Worm (Caenorhabditis elegans): Measurements from ENCODE around the gene cnep-1.
A peak's percentile ranks its signal among the peaks of the same experiment; 100 is the strongest.

cnep-1 gene

DNA sequence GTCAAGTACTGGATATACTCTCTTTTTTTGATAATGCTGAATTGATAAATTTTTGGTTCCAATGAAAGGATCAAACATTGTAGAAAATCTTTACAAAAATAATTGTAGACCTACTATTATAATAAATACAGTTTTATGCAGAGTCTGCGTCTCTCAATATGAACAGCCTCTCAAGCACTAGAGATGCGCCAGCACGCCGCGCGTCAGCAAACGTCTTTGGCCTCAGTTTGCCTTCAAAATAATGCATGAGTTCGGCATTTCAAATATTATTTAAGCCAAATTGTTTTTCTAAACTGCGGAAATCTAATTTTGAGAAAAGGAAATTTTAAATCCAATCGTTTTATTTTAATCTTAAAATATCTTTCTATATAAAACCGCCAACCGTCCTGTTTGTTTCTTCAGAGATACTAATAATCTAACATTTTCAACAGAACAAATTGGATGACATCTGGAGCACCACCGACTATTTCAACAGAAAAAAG, 8.4 kb upstream of the cnep-1 start, which contains the start of gene cul-4:
Gene cul-4 (plus strand): TSS at position 432 of the 482 bp plus-strand sequence.
- TF ChIP-seq ceh-82 (tag; optimal IDR thresholded peaks at IDR 0.05), result no peak
- TF ChIP-seq nhr-12 (tag; optimal IDR thresholded peaks at IDR 0.05), result no peak
- peak; percentile 71 for TF ChIP-seq sma-3 (GFP tag; optimal IDR thresholded peaks at IDR 0.05)
- no peak for TF ChIP-seq nhr-77 (tag; optimal IDR thresholded peaks at IDR 0.05)
- no peak for TF ChIP-seq lin-39 (tag; optimal IDR thresholded peaks at IDR 0.05)
- TF ChIP-seq nhr-129 (tag; optimal IDR thresholded peaks at IDR 0.05), result peak; percentile 31
- TF ChIP-seq peb-1 (tag; optimal IDR thresholded peaks at IDR 0.05), result no peak
- TF ChIP-seq lin-13 (GFP tag; optimal IDR thresholded peaks at IDR 0.05), result no peak
- TF ChIP-seq nhr-25 (tag; optimal IDR thresholded peaks at IDR 0.05), result no peak
- TF ChIP-seq egl-27 (tag; optimal IDR thresholded peaks at IDR 0.05), result no peak
- TF ChIP-seq unc-55 (GFP tag; optimal IDR thresholded peaks at IDR 0.05), result no peak
- no peak for TF ChIP-seq crh-2 (tag; optimal IDR thresholded peaks at IDR 0.05)
- TF ChIP-seq ztf-4 (tag; optimal IDR thresholded peaks at IDR 0.05), result no peak
- peak; percentile 26 for TF ChIP-seq R02D3.7 (tag; optimal IDR thresholded peaks at IDR 0.05)
- no peak for TF ChIP-seq zag-1 (tag; optimal IDR thresholded peaks at IDR 0.05)
- TF ChIP-seq Y55F3AM.14 (GFP tag; optimal IDR thresholded peaks at IDR 0.05), result no peak
- TF ChIP-seq blmp-1 (tag; optimal IDR thresholded peaks at IDR 0.05; ENCODE audit: insufficient read depth), result peak; percentile 27
- TF ChIP-seq nhr-10 (tag; optimal IDR thresholded peaks at IDR 0.05), result no peak
- TF ChIP-seq nhr-11 (tag; optimal IDR thresholded peaks at IDR 0.05), result no peak
- peak in 1 of 2 experiments; percentile 74 for TF ChIP-seq lsy-2 (tag; optimal IDR thresholded peaks at IDR 0.05)
- no peak for TF ChIP-seq nhr-23 (tag; optimal IDR thresholded peaks at IDR 0.05)
- no peak for TF ChIP-seq fos-1 (tag; optimal IDR thresholded peaks at IDR 0.05)
- no peak for TF ChIP-seq alr-1 (tag; optimal IDR thresholded peaks at IDR 0.05)
- TF ChIP-seq elt-1 (tag; optimal IDR thresholded peaks at IDR 0.05), result no peak
- peak; percentile 79 for TF ChIP-seq gmeb-1 (tag; optimal IDR thresholded peaks at IDR 0.05)
- no peak for TF ChIP-seq aly-2 (tag; optimal IDR thresholded peaks at IDR 0.05)
- TF ChIP-seq unc-62 (GFP tag; optimal IDR thresholded peaks at IDR 0.05), result no peak
- TF ChIP-seq ceh-16 (tag; optimal IDR thresholded peaks at IDR 0.05), result no peak
- TF ChIP-seq nhr-237 (tag; optimal IDR thresholded peaks at IDR 0.05), result no peak
- TF ChIP-seq sma-9 (GFP tag; optimal IDR thresholded peaks at IDR 0.05), result peak; percentile 91
- no peak for TF ChIP-seq sma-9 (tag; optimal IDR thresholded peaks at IDR 0.05)
- no peak for TF ChIP-seq unc-39 (tag; optimal IDR thresholded peaks at IDR 0.05)
- no peak for TF ChIP-seq lin-11 (tag; optimal IDR thresholded peaks at IDR 0.05)
- peak; percentile 81 for TF ChIP-seq C34F6.9 (tag; optimal IDR thresholded peaks at IDR 0.05)
- no peak for TF ChIP-seq mbf-1 (tag; optimal IDR thresholded peaks at IDR 0.05)
- no peak for TF ChIP-seq mdl-1 (tag; optimal IDR thresholded peaks at IDR 0.05)
- TF ChIP-seq ama-1 (optimal IDR thresholded peaks at IDR 0.05), result no peak
- TF ChIP-seq nhr-21 (tag; optimal IDR thresholded peaks at IDR 0.05), result peak; percentile 41
- no peak for TF ChIP-seq elt-3 (tag; optimal IDR thresholded peaks at IDR 0.05)
- peak; percentile 30 for TF ChIP-seq mab-5 (tag; optimal IDR thresholded peaks at IDR 0.05)
- no peak for TF ChIP-seq ztf-11 (tag; optimal IDR thresholded peaks at IDR 0.05)
- no peak for TF ChIP-seq snpc-4 (tag; optimal IDR thresholded peaks at IDR 0.05)
- no peak for TF ChIP-seq F13H6.1 (tag; optimal IDR thresholded peaks at IDR 0.05)

- TF ChIP-seq ZK546.5 (tag; optimal IDR thresholded peaks at IDR 0.05) (no peak), nhr-237 (tag; optimal IDR thresholded peaks at IDR 0.05) (no peak), ztf-1 (GFP tag; conservative IDR thresholded peaks at IDR 0.05) (no peak), sma-9 (GFP tag; optimal IDR thresholded peaks at IDR 0.05) (no peak), sma-9 (tag; optimal IDR thresholded peaks at IDR 0.05) (no peak), unc-62 (GFP tag; optimal IDR thresholded peaks at IDR 0.05) (no peak), elt-1 (tag; optimal IDR thresholded peaks at IDR 0.05) (no peak), R02D3.7 (tag; optimal IDR thresholded peaks at IDR 0.05) (no peak), ceh-16 (tag; optimal IDR thresholded peaks at IDR 0.05) (no peak), zag-1 (tag; optimal IDR thresholded peaks at IDR 0.05) (no peak), nhr-11 (tag; optimal IDR thresholded peaks at IDR 0.05) (no peak), fos-1 (tag; optimal IDR thresholded peaks at IDR 0.05) (no peak), sma-3 (GFP tag; optimal IDR thresholded peaks at IDR 0.05) (no peak), crh-2 (tag; optimal IDR thresholded peaks at IDR 0.05) (no peak), lin-13 (GFP tag; optimal IDR thresholded peaks at IDR 0.05) (no peak), nhr-77 (tag; optimal IDR thresholded peaks at IDR 0.05) (no peak), aly-2 (tag; optimal IDR thresholded peaks at IDR 0.05) (no peak), Y55F3AM.14 (GFP tag; optimal IDR thresholded peaks at IDR 0.05) (no peak), dmd-4 (tag; optimal IDR thresholded peaks at IDR 0.05) (no peak), ztf-4 (tag; optimal IDR thresholded peaks at IDR 0.05) (no peak), elt-3 (tag; optimal IDR thresholded peaks at IDR 0.05) (no peak)
Observed at ce11 chrII:7305558-7305957, 4.6 kb upstream of the cnep-1 start, which contains the start of gene brf-1. Gene brf-1, plus strand, starts transcription at chrII:7305858.
